Fruit fly (Drosophila melanogaster) S2 (cell line): ENCODE measurements around the gene CheB93a.

Experiments
- CG8478 ChIP-seq: fragments of >200 bp; optimal IDR thresholded peaks from 2 replicates; lab custom pipeline; 2018
- CTCF ChIP-seq, 2 experiments: fragments of >200 bp; optimal IDR thresholded peaks; 2 replicates each; lab custom pipeline; 2018

DNA sequence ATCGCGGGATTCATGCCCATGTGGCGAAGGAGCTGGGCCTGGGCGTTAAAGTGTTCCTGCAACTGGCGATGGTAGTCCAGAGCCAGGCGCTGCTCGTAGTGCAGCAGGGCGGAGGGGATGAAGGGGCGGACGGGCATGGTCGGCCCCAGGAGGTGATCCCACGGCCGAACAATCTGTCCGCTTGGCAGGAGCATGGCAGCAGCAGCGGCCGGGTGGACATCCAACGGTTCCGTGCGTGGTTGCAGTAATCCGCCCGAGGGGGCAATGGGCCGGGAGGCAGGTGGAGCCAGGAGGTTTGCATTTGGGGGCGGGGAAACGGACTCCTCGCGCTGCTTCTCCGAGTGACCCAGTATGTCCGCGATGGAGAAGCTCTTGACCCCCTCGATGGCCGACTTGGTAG is 38.1 kb downstream of the CheB93a start:
- TF ChIP-seq CG8478 (lab: Kevin White, UChicago) = no peak
- no peak for TF ChIP-seq CTCF (optimal IDR thresholded peaks at IDR 0.05; lab: Kevin White, UChicago)
